Worm (Caenorhabditis elegans) whole organism, L3 larva: Measurements from ENCODE around the gene Y37A1A.3.

Source experiments
- R02D3.7 ChIP-seq: fragments of 150-350 bp; optimal IDR thresholded peaks from 2 replicates; lab custom pipeline; 2014; ENCODE audit warnings: missing biosample characterization, missing genetic modification characterization
- ZK546.5 ChIP-seq: sonication (generic microtip); optimal IDR thresholded peaks from 2 replicates; lab custom pipeline; 2017; ENCODE audit warnings: missing biosample characterization, missing genetic modification characterization
- aly-2 ChIP-seq: fragments of 150-350 bp; optimal IDR thresholded peaks from 2 replicates; lab custom pipeline; 2014; ENCODE audit warnings: missing biosample characterization, missing genetic modification characterization
- ama-1 ChIP-seq: fragments of 150-350 bp; optimal IDR thresholded peaks from 2 replicates; lab custom pipeline; 2018
- ceh-16 ChIP-seq: sonication (generic microtip); optimal IDR thresholded peaks from 2 replicates; lab custom pipeline; 2017; ENCODE audit warnings: missing biosample characterization, missing genetic modification characterization
- ceh-28 ChIP-seq: fragments of 150-350 bp; optimal IDR thresholded peaks from 2 replicates; lab custom pipeline; 2014; ENCODE audit warnings: missing biosample characterization, missing genetic modification reagents, missing genetic modification characterization
- ceh-82 ChIP-seq: fragments of 150-350 bp; optimal IDR thresholded peaks from 2 replicates; lab custom pipeline; 2014; ENCODE audit warnings: missing biosample characterization, missing genetic modification characterization
- ceh-9 ChIP-seq: sonication (generic microtip); optimal IDR thresholded peaks from 2 replicates; lab custom pipeline; 2018; ENCODE audit warnings: missing biosample characterization, missing genetic modification characterization
- daf-12 ChIP-seq: fragments of 150-350 bp; optimal IDR thresholded peaks from 2 replicates; lab custom pipeline; 2014; ENCODE audit warnings: missing biosample characterization, missing genetic modification reagents, missing genetic modification characterization
- egl-27 ChIP-seq: sonication (generic microtip); optimal IDR thresholded peaks from 4 replicates; lab custom pipeline; 2017; ENCODE audit warnings: missing biosample characterization, missing genetic modification reagents, missing genetic modification characterization
- egl-5 ChIP-seq: fragments of 150-350 bp; optimal IDR thresholded peaks from 2 replicates; lab custom pipeline; 2017; ENCODE audit warnings: missing biosample characterization, missing genetic modification reagents, missing genetic modification characterization, inconsistent platforms
- elt-1 ChIP-seq: fragments of 150-350 bp; optimal IDR thresholded peaks from 2 replicates; lab custom pipeline; 2014; ENCODE audit warnings: missing biosample characterization, missing genetic modification characterization
- elt-2 ChIP-seq: sonication (generic microtip); optimal IDR thresholded peaks from 2 replicates; lab custom pipeline; 2016; ENCODE audit warnings: missing genetic modification reagents, mild to moderate bottlenecking, missing genetic modification characterization, missing compliant biosample characterization
- elt-3 ChIP-seq, 3 experiments: fragments of 150-350 bp in 1 of 3; sonication (generic microtip) in 2 of 3; optimal IDR thresholded peaks; 2 replicates in 2 of 3; 4 replicates in 1 of 3; lab custom pipeline; 2014 to 2017; ENCODE audit warnings: missing biosample characterization in 3 of 3, missing genetic modification characterization in 3 of 3
- eor-1 ChIP-seq, 2 experiments: fragments of 150-350 bp; optimal IDR thresholded peaks; 2 replicates each; lab custom pipeline; 2014 to 2018; ENCODE audit warnings: missing biosample characterization in 2 of 2, missing genetic modification characterization in 2 of 2
- fkh-2 ChIP-seq: fragments of 150-350 bp; optimal IDR thresholded peaks from 2 replicates; lab custom pipeline; 2014; ENCODE audit warnings: missing biosample characterization, missing genetic modification reagents, missing genetic modification characterization
- fos-1 ChIP-seq: fragments of 150-350 bp; optimal IDR thresholded peaks from 2 replicates; lab custom pipeline; 2014; ENCODE audit warnings: missing biosample characterization, missing genetic modification characterization
- jun-1 ChIP-seq: fragments of 150-350 bp; optimal IDR thresholded peaks from 2 replicates; lab custom pipeline; 2014; ENCODE audit warnings: missing biosample characterization, missing genetic modification reagents, missing genetic modification characterization
- lin-15B ChIP-seq: fragments of 150-350 bp; optimal IDR thresholded peaks from 2 replicates; lab custom pipeline; 2014; ENCODE audit warnings: missing biosample characterization, missing genetic modification characterization
- lin-39 ChIP-seq: fragments of 150-350 bp; optimal IDR thresholded peaks from 2 replicates; lab custom pipeline; 2018; ENCODE audit warnings: missing biosample characterization, missing genetic modification reagents, missing genetic modification characterization
- lsy-12 ChIP-seq: sonication (generic microtip); optimal IDR thresholded peaks from 2 replicates; lab custom pipeline; 2016; ENCODE audit warnings: mild to moderate bottlenecking, missing genetic modification characterization, missing compliant biosample characterization
- mdl-1 ChIP-seq: fragments of 150-350 bp; optimal IDR thresholded peaks from 2 replicates; lab custom pipeline; 2014; ENCODE audit warnings: missing biosample characterization, missing genetic modification characterization
- mml-1 ChIP-seq: fragments of 150-350 bp; sonication (generic microtip); optimal IDR thresholded peaks from 3 replicates; lab custom pipeline; 2014; ENCODE audit warnings: missing biosample characterization, missing genetic modification characterization
- nfya-1 ChIP-seq: sonication (generic microtip); optimal IDR thresholded peaks from 2 replicates; lab custom pipeline; 2017; ENCODE audit warnings: missing genetic modification characterization, mild to moderate bottlenecking, missing compliant biosample characterization, antibody characterized with exemption, moderate library complexity; ENCODE audit not compliant: insufficient read depth
- nhr-12 ChIP-seq: fragments of 150-350 bp; optimal IDR thresholded peaks from 2 replicates; lab custom pipeline; 2014; ENCODE audit warnings: missing biosample characterization, missing genetic modification characterization
- nhr-23 ChIP-seq: fragments of 150-350 bp; optimal IDR thresholded peaks from 2 replicates; lab custom pipeline; 2014; ENCODE audit warnings: missing biosample characterization, missing genetic modification reagents, missing genetic modification characterization
- nhr-237 ChIP-seq: fragments of 150-350 bp; optimal IDR thresholded peaks from 2 replicates; lab custom pipeline; 2014; ENCODE audit warnings: missing biosample characterization, missing genetic modification characterization
- nhr-25 ChIP-seq: sonication (generic microtip); optimal IDR thresholded peaks from 2 replicates; lab custom pipeline; 2017; ENCODE audit warnings: missing biosample characterization, missing genetic modification characterization
- nhr-28 ChIP-seq: fragments of 150-350 bp; optimal IDR thresholded peaks from 2 replicates; lab custom pipeline; 2014; ENCODE audit warnings: missing biosample characterization, missing genetic modification characterization
- nhr-43 ChIP-seq: sonication (generic microtip); optimal IDR thresholded peaks from 2 replicates; lab custom pipeline; 2016; ENCODE audit warnings: mild to moderate bottlenecking, missing genetic modification characterization, missing compliant biosample characterization; ENCODE audit not compliant: poor library complexity, severe bottlenecking
- nhr-67 ChIP-seq: fragments of 150-350 bp; optimal IDR thresholded peaks from 2 replicates; lab custom pipeline; 2014; ENCODE audit warnings: missing biosample characterization, missing genetic modification characterization
- nhr-76 ChIP-seq: fragments of 150-350 bp; sonication (generic microtip); optimal IDR thresholded peaks from 5 replicates; lab custom pipeline; 2014; ENCODE audit warnings: missing biosample characterization, missing genetic modification characterization
- nhr-77 ChIP-seq: fragments of 150-350 bp; optimal IDR thresholded peaks from 2 replicates; lab custom pipeline; 2014; ENCODE audit warnings: missing biosample characterization, missing genetic modification characterization
- pha-4 ChIP-seq: fragments of 150-350 bp; optimal IDR thresholded peaks from 2 replicates; lab custom pipeline; 2014; ENCODE audit warnings: missing biosample characterization, missing genetic modification reagents, missing genetic modification characterization
- pqm-1 ChIP-seq: fragments of 150-350 bp; optimal IDR thresholded peaks from 2 replicates; lab custom pipeline; 2017; ENCODE audit warnings: missing biosample characterization, missing genetic modification characterization, inconsistent platforms
- sea-2 ChIP-seq: fragments of 150-350 bp; sonication (generic microtip); optimal IDR thresholded peaks from 4 replicates; lab custom pipeline; 2014; ENCODE audit warnings: missing biosample characterization, missing genetic modification reagents, missing genetic modification characterization
- skn-1 ChIP-seq: fragments of 150-350 bp; optimal IDR thresholded peaks from 2 replicates; lab custom pipeline; 2014; ENCODE audit warnings: missing biosample characterization, missing genetic modification characterization
- snpc-4 ChIP-seq: fragments of 150-350 bp; optimal IDR thresholded peaks from 2 replicates; lab custom pipeline; 2014; ENCODE audit warnings: missing biosample characterization, missing genetic modification characterization
- tbx-2 ChIP-seq: sonication (generic microtip); optimal IDR thresholded peaks from 2 replicates; lab custom pipeline; 2016; ENCODE audit warnings: mild to moderate bottlenecking, missing genetic modification characterization, missing compliant biosample characterization
- unc-62 ChIP-seq: fragments of 150-350 bp; sonication (generic microtip); optimal IDR thresholded peaks from 4 replicates; lab custom pipeline; 2014; ENCODE audit warnings: missing biosample characterization, missing genetic modification reagents, missing genetic modification characterization
- zag-1 ChIP-seq: fragments of 150-350 bp; optimal IDR thresholded peaks from 2 replicates; lab custom pipeline; 2014; ENCODE audit warnings: missing biosample characterization, missing genetic modification characterization
- ztf-11 ChIP-seq: fragments of 150-350 bp; optimal IDR thresholded peaks from 2 replicates; lab custom pipeline; 2014; ENCODE audit warnings: missing biosample characterization, missing genetic modification characterization

Gene Y37A1A.3

ce11 chrIV:13906369-13906768 lies 3.7 kb upstream of the Y37A1A.3 start:
- no peak for TF ChIP-seq snpc-4 (tag; lab: Kevin White, UChicago)
- no peak for TF ChIP-seq ztf-11 (tag; lab: Kevin White, UChicago)
- no peak for TF ChIP-seq nhr-23 (tag; lab: Kevin White, UChicago)
- no peak for TF ChIP-seq mdl-1
- TF ChIP-seq nhr-67 (tag; lab: Kevin White, UChicago) = no peak
- TF ChIP-seq tbx-2 = no peak
- TF ChIP-seq lin-39 (tag; lab: Kevin White, UChicago) = no peak
- no peak for TF ChIP-seq daf-12 (tag; lab: Kevin White, UChicago)
- TF ChIP-seq R02D3.7 = no peak
- no peak for TF ChIP-seq mml-1 (tag; lab: Kevin White, UChicago)
- no peak for TF ChIP-seq elt-2 (tag; lab: Kevin White, UChicago)
- no peak for TF ChIP-seq ceh-28 (tag; lab: Kevin White, UChicago)
- TF ChIP-seq nhr-28 = no peak
- TF ChIP-seq fos-1 (tag; lab: Kevin White, UChicago) = no peak
- TF ChIP-seq nhr-43 (tag; lab: Kevin White, UChicago) = no peak
- no peak for TF ChIP-seq aly-2 (tag; lab: Kevin White, UChicago)
- no peak for TF ChIP-seq ama-1 (lab: Kevin White, UChicago)
- TF ChIP-seq, all 47 proteins: peak for 0

ce11 chrIV:13893103-13893502 lies 9.6 kb downstream of the Y37A1A.3 start:
- TF ChIP-seq lsy-12 (tag; lab: Kevin White, UChicago) (peak; percentile 33), tbx-2 (no peak), nhr-28 (no peak), snpc-4 (tag; lab: Kevin White, UChicago) (peak; percentile 96), pha-4 (tag; lab: Kevin White, UChicago) (peak; percentile 12), lin-15B (tag; lab: Kevin White, UChicago) (peak; percentile 11), ama-1 (lab: Kevin White, UChicago) (peak; percentile 28)
- TF ChIP-seq, all 47 proteins: peak for 5

ce11 chrIV:13888164-13888518 lies 14.5 kb downstream of the Y37A1A.3 start:
- TF ChIP-seq elt-1 (tag; lab: Kevin White, UChicago) (no peak), nhr-76 (tag; lab: Kevin White, UChicago) (no peak), nhr-23 (tag; lab: Kevin White, UChicago) (no peak), tbx-2 (no peak), ceh-82 (no peak), mdl-1 (no peak), zag-1 (no peak), sea-2 (GFP tag; lab: Kevin White, UChicago) (no peak), aly-2 (tag; lab: Kevin White, UChicago) (no peak), pha-4 (tag; lab: Kevin White, UChicago) (no peak), lin-39 (tag; lab: Kevin White, UChicago) (no peak)

ce11 chrIV:13887408-13888163 lies 15.1 kb downstream of the Y37A1A.3 start, which contains the start of gene lin-66:
Gene lin-66, plus strand, starts transcription at chrIV:13888079.
- TF ChIP-seq elt-1 (tag; lab: Kevin White, UChicago) (no peak), nhr-25 (peak; percentile 89), ceh-16 (tag; lab: Kevin White, UChicago) (no peak), ceh-28 (tag; lab: Kevin White, UChicago) (peak; percentile 75), lsy-12 (tag; lab: Kevin White, UChicago) (peak; percentile 92), egl-27 (tag; lab: Kevin White, UChicago) (peak; percentile 62), zag-1 (peak; percentile 33), jun-1 (tag; lab: Kevin White, UChicago) (peak; percentile 90), nhr-12 (no peak), daf-12 (tag; lab: Kevin White, UChicago) (no peak), nfya-1 (tag; lab: Kevin White, UChicago) (peak; percentile 90), snpc-4 (tag; lab: Kevin White, UChicago) (peak; percentile 55), nhr-23 (tag; lab: Kevin White, UChicago) (peak; percentile 55), lin-15B (tag; lab: Kevin White, UChicago) (peak; percentile 69), unc-62 (GFP tag; lab: Kevin White, UChicago) (peak; percentile 64), nhr-77 (tag; lab: Kevin White, UChicago) (peak; percentile 62), ceh-82 (peak; percentile 2), ceh-9 (tag; lab: Kevin White, UChicago) (no peak), mml-1 (tag; lab: Kevin White, UChicago) (no peak), aly-2 (tag; lab: Kevin White, UChicago) (peak; percentile 38), sea-2 (GFP tag; lab: Kevin White, UChicago) (no peak), pqm-1 (tag; lab: Kevin White, UChicago) (no peak), R02D3.7 (peak; percentile 46), nhr-237 (no peak), elt-3 (tag; optimal IDR thresholded peaks at IDR 0.05; lab: Kevin White, UChicago) (no peak), nhr-43 (tag; lab: Kevin White, UChicago) (peak; percentile 75), ZK546.5 (tag; lab: Kevin White, UChicago) (no peak), mdl-1 (peak; percentile 68), fkh-2 (tag; lab: Kevin White, UChicago) (peak; percentile 43), eor-1 (tag; optimal IDR thresholded peaks at IDR 0.05; lab: Kevin White, UChicago) (no peak), tbx-2 (peak; percentile 66), egl-5 (tag; lab: Kevin White, UChicago) (peak; percentile 37), ztf-11 (tag; lab: Kevin White, UChicago) (no peak), lin-39 (tag; lab: Kevin White, UChicago) (peak; percentile 98), skn-1 (tag; lab: Kevin White, UChicago) (no peak)
